Fruit fly (Drosophila melanogaster) whole organism, pupa: ENCODE data around the gene CG31344.

ENCODE experiments used
- CG10348 ChIP-seq: fragments of 200-800 bp; sonication (Bioruptor generic); IDR thresholded peaks from 2 replicates; pipeline ENCODE4 v1.3.6; 2022; ENCODE audit warnings: missing biosample characterization, missing genetic modification characterization
- CG12605 ChIP-seq: fragments of 200-800 bp; sonication (Bioruptor generic); IDR thresholded peaks from 2 replicates; pipeline ENCODE4 v1.3.6; 2022; ENCODE audit warnings: missing biosample characterization, missing genetic modification characterization
- CG13204 ChIP-seq: fragments of 200-800 bp; sonication (Bioruptor generic); optimal IDR thresholded peaks from 2 replicates; lab custom pipeline; 2018; ENCODE audit warnings: missing biosample characterization, mild to moderate bottlenecking, missing genetic modification characterization, moderate library complexity
- CG14655 ChIP-seq: fragments of 200-800 bp; sonication (Bioruptor generic); optimal IDR thresholded peaks from 3 replicates; lab custom pipeline; 2017; ENCODE audit warnings: mild to moderate bottlenecking, missing biosample characterization, missing genetic modification reagents, missing genetic modification characterization
- CG15710 ChIP-seq: fragments of 200-800 bp; sonication (Bioruptor generic); optimal IDR thresholded peaks from 2 replicates; lab custom pipeline; 2018; ENCODE audit warnings: missing biosample characterization, mild to moderate bottlenecking, missing genetic modification characterization, moderate library complexity
- CG17806 ChIP-seq: fragments of 200-800 bp; sonication (Bioruptor generic); optimal IDR thresholded peaks from 2 replicates; lab custom pipeline; 2018; ENCODE audit warnings: missing biosample characterization, mild to moderate bottlenecking, missing genetic modification characterization, moderate library complexity
- CG32121 ChIP-seq: fragments of 200-800 bp; sonication (Bioruptor generic); IDR thresholded peaks from 2 replicates; pipeline ENCODE4 v1.3.6; 2022; ENCODE audit warnings: missing biosample characterization, missing genetic modification characterization
- CG34367 ChIP-seq: fragments of 200-800 bp; sonication (Bioruptor generic); optimal IDR thresholded peaks from 2 replicates; lab custom pipeline; 2018; ENCODE audit warnings: missing biosample characterization, mild to moderate bottlenecking, missing genetic modification characterization
- CG4496 ChIP-seq: fragments of 200-800 bp; sonication (Bioruptor generic); IDR thresholded peaks from 3 replicates; pipeline ENCODE4 v1.3.6; 2022; ENCODE audit warnings: missing biosample characterization, missing genetic modification characterization
- CG8159 ChIP-seq: fragments of 200-800 bp; sonication (Bioruptor generic); optimal IDR thresholded peaks from 3 replicates; lab custom pipeline; 2018; ENCODE audit warnings: missing biosample characterization, mild to moderate bottlenecking, missing genetic modification characterization, moderate library complexity
- CG8301 ChIP-seq: fragments of 200-800 bp; sonication (Bioruptor generic); optimal IDR thresholded peaks from 2 replicates; lab custom pipeline; 2018; ENCODE audit warnings: missing biosample characterization, mild to moderate bottlenecking, missing genetic modification characterization
- CG9948 ChIP-seq: fragments of 200-800 bp; sonication (Bioruptor generic); optimal IDR thresholded peaks from 2 replicates; lab custom pipeline; 2018; ENCODE audit warnings: missing biosample characterization, mild to moderate bottlenecking, missing genetic modification characterization, moderate library complexity
- D1 ChIP-seq: fragments of 200-800 bp; sonication (Bioruptor generic); optimal IDR thresholded peaks from 2 replicates; lab custom pipeline; 2018; ENCODE audit warnings: missing biosample characterization, mild to moderate bottlenecking, missing genetic modification characterization, moderate library complexity
- EcR ChIP-seq: fragments of 200-800 bp; sonication (Bioruptor generic); optimal IDR thresholded peaks from 3 replicates; lab custom pipeline; 2019; ENCODE audit warnings: missing biosample characterization, missing genetic modification characterization, mild to moderate bottlenecking, moderate library complexity, missing genetic modification reagents
- Ets98B ChIP-seq: fragments of 200-800 bp; sonication (Bioruptor generic); IDR thresholded peaks from 2 replicates; pipeline ENCODE4 v1.3.6; 2022; ENCODE audit warnings: missing biosample characterization, missing genetic modification characterization
- Pif1A ChIP-seq: fragments of 200-800 bp; sonication (Bioruptor generic); optimal IDR thresholded peaks from 3 replicates; lab custom pipeline; 2016; ENCODE audit warnings: missing biosample characterization, missing genetic modification characterization
- Pif1B ChIP-seq: fragments of 200-800 bp; sonication (Bioruptor generic); optimal IDR thresholded peaks from 3 replicates; lab custom pipeline; 2016; ENCODE audit warnings: missing biosample characterization, missing genetic modification characterization
- Snoo ChIP-seq: fragments of 200-800 bp; sonication (Bioruptor generic); optimal IDR thresholded peaks from 3 replicates; lab custom pipeline; 2017; ENCODE audit warnings: missing biosample characterization, mild to moderate bottlenecking, missing genetic modification characterization, inconsistent platforms
- fd96Ca ChIP-seq: fragments of 200-800 bp; sonication (Bioruptor generic); IDR thresholded peaks from 3 replicates; pipeline ENCODE4 v1.3.6; 2022; ENCODE audit warnings: missing biosample characterization, missing genetic modification characterization
- gl ChIP-seq: fragments of 200-800 bp; sonication (Bioruptor generic); optimal IDR thresholded peaks from 2 replicates; lab custom pipeline; 2018; ENCODE audit warnings: missing biosample characterization, mild to moderate bottlenecking, missing genetic modification characterization
- rn ChIP-seq: fragments of 200-800 bp; sonication (Bioruptor generic); IDR thresholded peaks from 2 replicates; pipeline ENCODE4 v1.3.6; 2022; ENCODE audit warnings: missing biosample characterization, missing genetic modification characterization

The CG31344 gene

dm6 chr3R:15230285-15230684, 5.2 kb upstream of the CG31344 start, which contains the start of gene CG34316:
Gene CG34316 (plus strand): TSS chr3R:15230585.
- TF ChIP-seq CG32121 (no peak), CG4496 (GFP tag; lab: Robert Waterston, UW) (no peak), rn (no peak), CG17806 (tag; lab: Kevin White, UChicago) (no peak), Pif1A (GFP tag; lab: Kevin White, UChicago) (no peak), CG9948 (no peak), CG8301 (no peak), CG14655 (GFP tag; lab: Kevin White, UChicago) (no peak), CG15710 (no peak), CG12605 (no peak)

- TF ChIP-seq CG8159 (tag; lab: Kevin White, UChicago) (peak; percentile 100), Ets98B (GFP tag; lab: Robert Waterston, UW) (peak; percentile 100), Pif1A (GFP tag; lab: Kevin White, UChicago) (peak; percentile 99), CG13204 (GFP tag; lab: Kevin White, UChicago) (no peak), CG15710 (peak; percentile 100), Snoo (tag; lab: Kevin White, UChicago) (peak; percentile 100), fd96Ca (GFP tag; lab: Robert Waterston, UW) (peak; percentile 89), EcR (GFP tag; lab: Kevin White, UChicago) (no peak), rn (peak; percentile 100), CG34367 (peak; percentile 100), CG8301 (peak; percentile 100), CG14655 (GFP tag; lab: Kevin White, UChicago) (peak; percentile 100), Pif1B (GFP tag; lab: Kevin White, UChicago) (peak; percentile 99), CG12605 (peak; percentile 100), CG10348 (GFP tag; lab: Robert Waterston, UW) (peak; percentile 99), gl (tag; lab: Kevin White, UChicago) (peak; percentile 99), CG32121 (peak; percentile 100), D1 (tag; lab: Kevin White, UChicago) (no peak), CG9948 (peak; percentile 100), CG17806 (tag; lab: Kevin White, UChicago) (peak; percentile 100), CG4496 (GFP tag; lab: Robert Waterston, UW) (peak; percentile 100)
Measured at dm6 chr3R:15229329-15229876, 4.3 kb upstream of the CG31344 start, which contains the start of the genes Art3 and mRpS10. Gene Art3 (minus strand): TSS chr3R:15229408. Gene mRpS10 (plus strand): TSS chr3R:15229665.

- no peak for TF ChIP-seq CG15710
- no peak for TF ChIP-seq CG13204 (GFP tag; lab: Kevin White, UChicago)
- TF ChIP-seq CG9948: no peak
- TF ChIP-seq CG17806 (tag; lab: Kevin White, UChicago): no peak
- no peak for TF ChIP-seq D1 (tag; lab: Kevin White, UChicago)
- TF ChIP-seq EcR (GFP tag; lab: Kevin White, UChicago): no peak
- no peak for TF ChIP-seq Pif1A (GFP tag; lab: Kevin White, UChicago)
- no peak for TF ChIP-seq rn
- TF ChIP-seq CG4496 (GFP tag; lab: Robert Waterston, UW): no peak
Measured at dm6 chr3R:15222973-15223372, 2.2 kb downstream of the CG31344 start, which contains the start of gene Polr2G. Gene Polr2G (minus strand): TSS chr3R:15223180.

dm6 chr3R:15218824-15219576, 6.1 kb downstream of the CG31344 start, which contains the start of the genes SIDL and CG12241:
Gene SIDL (minus strand): TSS chr3R:15218874.
Gene CG12241 (plus strand): TSS chr3R:15219256.
- TF ChIP-seq rn (peak; percentile 98), CG15710 (peak; percentile 66), CG9948 (peak; percentile 86), CG13204 (GFP tag; lab: Kevin White, UChicago) (no peak), EcR (GFP tag; lab: Kevin White, UChicago) (no peak), CG4496 (GFP tag; lab: Robert Waterston, UW) (peak; percentile 99), CG8301 (peak; percentile 90), CG14655 (GFP tag; lab: Kevin White, UChicago) (no peak), CG8159 (tag; lab: Kevin White, UChicago) (peak; percentile 93), Pif1B (GFP tag; lab: Kevin White, UChicago) (no peak), CG17806 (tag; lab: Kevin White, UChicago) (peak; percentile 92), Pif1A (GFP tag; lab: Kevin White, UChicago) (no peak), Ets98B (GFP tag; lab: Robert Waterston, UW) (peak; percentile 98), D1 (tag; lab: Kevin White, UChicago) (no peak), CG32121 (peak; percentile 97), CG12605 (peak; percentile 97), CG10348 (GFP tag; lab: Robert Waterston, UW) (no peak), gl (tag; lab: Kevin White, UChicago) (peak; percentile 77), CG34367 (no peak), fd96Ca (GFP tag; lab: Robert Waterston, UW) (peak; percentile 96), Snoo (tag; lab: Kevin White, UChicago) (peak; percentile 95)

- TF ChIP-seq Pif1B (GFP tag; lab: Kevin White, UChicago) (no peak), CG4496 (GFP tag; lab: Robert Waterston, UW) (no peak)
Measured at dm6 chr3R:15213362-15213989, 11.7 kb downstream of the CG31344 start, which contains the start of the genes CG6654 and CG4210. Gene CG6654 (minus strand): TSS chr3R:15213658. Gene CG4210 (plus strand): TSS chr3R:15213974.
